Worm (Caenorhabditis elegans) whole organism, L3 larva: ENCODE results near the gene tra-1.

Source experiments
- ZK546.5 ChIP-seq: sonication (generic microtip); optimal IDR thresholded peaks from 2 replicates; lab custom pipeline; 2017; ENCODE audit warnings: missing biosample characterization, missing genetic modification characterization
- unc-62 ChIP-seq: fragments of 150-350 bp; sonication (generic microtip); optimal IDR thresholded peaks from 4 replicates; lab custom pipeline; 2014; ENCODE audit warnings: missing biosample characterization, missing genetic modification reagents, missing genetic modification characterization

DNA sequence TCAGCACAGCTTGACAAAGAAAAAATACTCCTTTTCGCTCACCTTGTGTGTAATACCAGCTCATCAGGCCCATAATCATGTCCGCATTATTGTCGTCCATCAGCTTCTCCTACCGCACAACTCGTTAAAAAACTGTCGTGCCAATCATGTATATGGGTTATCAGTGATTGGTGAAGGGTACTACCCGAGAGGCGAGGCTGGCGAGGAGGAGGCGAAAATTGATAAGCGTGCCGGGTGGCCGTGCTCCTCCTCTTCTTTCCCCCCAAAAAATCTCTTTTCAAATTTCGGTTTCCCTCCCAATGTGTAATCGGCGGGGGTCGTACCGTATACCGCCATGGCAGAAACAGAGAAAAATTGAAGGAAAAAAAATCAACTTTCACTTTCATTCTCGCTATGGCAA is 6.9 kb downstream of the tra-1 start:
- TF ChIP-seq unc-62 (GFP tag; lab: Kevin White, UChicago) = no peak
- TF ChIP-seq ZK546.5 (tag; lab: Kevin White, UChicago) = no peak
